Worm (Caenorhabditis elegans) whole organism, L4 larva: ENCODE results near the gene F56C3.8.
"Not testable (repeated sequence)": the region's sequence is repeated elsewhere in the genome, so short reads cannot be mapped to it uniquely, and the experiment has no call there.

ENCODE experiments used
- D1046.2 ChIP-seq: fragments of 200-800 bp; sonication (Bioruptor generic); IDR thresholded peaks from 2 replicates; pipeline ENCODE4 v1.3.6; 2022; ENCODE audit warnings: missing genetic modification characterization, missing compliant biosample characterization
- F26F4.8 ChIP-seq: fragments of 200-800 bp; sonication (Bioruptor generic); conservative IDR thresholded peaks from 2 replicates; pipeline ENCODE4 v1.3.6; 2022; ENCODE audit warnings: missing genetic modification characterization, missing compliant biosample characterization
- F49E8.2 ChIP-seq: sonication (generic microtip); optimal IDR thresholded peaks from 2 replicates; lab custom pipeline; 2016; ENCODE audit warnings: missing compliant biosample characterization, mild to moderate bottlenecking, missing genetic modification characterization, borderline replicate concordance
- R02D3.7 ChIP-seq: fragments of 150-350 bp; sonication (generic microtip); optimal IDR thresholded peaks from 3 replicates; lab custom pipeline; 2014; ENCODE audit warnings: missing biosample characterization, missing genetic modification characterization
- T20F7.1 ChIP-seq: fragments of 200-800 bp; sonication (Bioruptor generic); optimal IDR thresholded peaks from 2 replicates; lab custom pipeline; 2018; ENCODE audit warnings: mild to moderate bottlenecking, missing genetic modification characterization, missing compliant biosample characterization
- T26A8.4 ChIP-seq: fragments of 200-800 bp; sonication (Bioruptor generic); IDR thresholded peaks from 2 replicates; pipeline ENCODE4 v1.3.6; 2022; ENCODE audit warnings: missing genetic modification characterization, missing compliant biosample characterization
- Y48G9A.11 ChIP-seq: fragments of 200-800 bp; sonication (Bioruptor generic); IDR thresholded peaks from 2 replicates; pipeline ENCODE4 v1.3.6; 2022; ENCODE audit warnings: missing genetic modification reagents, missing genetic modification characterization, missing compliant biosample characterization
- Y5F2A.4 ChIP-seq: fragments of 200-800 bp; sonication (Bioruptor generic); optimal IDR thresholded peaks from 2 replicates; lab custom pipeline; 2018; ENCODE audit warnings: mild to moderate bottlenecking, missing genetic modification characterization, missing compliant biosample characterization
- Y75B8A.6 ChIP-seq: fragments of 200-800 bp; sonication (Bioruptor generic); IDR thresholded peaks from 2 replicates; pipeline ENCODE4 v1.3.6; 2022; ENCODE audit warnings: missing genetic modification reagents, missing genetic modification characterization, missing compliant biosample characterization
- aha-1 ChIP-seq: fragments of 150-350 bp; peaks from one replicate; lab custom pipeline; 2014; ENCODE audit warnings: missing biosample characterization, missing genetic modification characterization
- ceh-32 ChIP-seq: sonication (generic microtip); optimal IDR thresholded peaks from 2 replicates; lab custom pipeline; 2016; ENCODE audit warnings: mild to moderate bottlenecking, missing genetic modification characterization, missing compliant biosample characterization; ENCODE audit not compliant: poor library complexity
- ceh-44 ChIP-seq: fragments of 200-800 bp; sonication (Bioruptor generic); IDR thresholded peaks from 2 replicates; pipeline ENCODE4 v1.3.6; 2022; ENCODE audit warnings: missing genetic modification reagents, missing genetic modification characterization, missing compliant biosample characterization
- ceh-82 ChIP-seq: sonication (generic microtip); optimal IDR thresholded peaks from 2 replicates; lab custom pipeline; 2017; ENCODE audit warnings: missing biosample characterization, missing genetic modification characterization
- ctbp-1 ChIP-seq: fragments of 200-800 bp; sonication (Bioruptor generic); IDR thresholded peaks from 2 replicates; pipeline ENCODE4 v1.3.6; 2022; ENCODE audit warnings: missing genetic modification reagents, missing genetic modification characterization, missing compliant biosample characterization
- daf-16 ChIP-seq, 3 experiments: sonication (generic microtip); optimal IDR thresholded peaks; 2 replicates each; lab custom pipeline; 2016 to 2017; ENCODE audit warnings: missing genetic modification characterization in 3 of 3, missing genetic modification reagents in 3 of 3, mild to moderate bottlenecking in 2 of 3, missing compliant biosample characterization in 2 of 3, missing biosample characterization in 1 of 3, moderate library complexity in 1 of 3
- daf-8 ChIP-seq: fragments of 200-800 bp; sonication (Bioruptor generic); IDR thresholded peaks from 2 replicates; pipeline ENCODE4 v1.3.6; 2022; ENCODE audit warnings: missing genetic modification characterization, missing compliant biosample characterization
- dmd-9 ChIP-seq: fragments of 200-800 bp; sonication (Bioruptor generic); IDR thresholded peaks from 2 replicates; pipeline ENCODE4 v1.3.6; 2022; ENCODE audit warnings: missing genetic modification reagents, missing genetic modification characterization, missing compliant biosample characterization
- dpl-1 ChIP-seq: fragments of 150-350 bp; optimal IDR thresholded peaks from 2 replicates; lab custom pipeline; 2014; ENCODE audit warnings: missing biosample characterization, missing genetic modification reagents, missing genetic modification characterization
- dve-1 ChIP-seq: sonication (generic microtip); optimal IDR thresholded peaks from 2 replicates; lab custom pipeline; 2017; ENCODE audit warnings: antibody characterized with exemption, mild to moderate bottlenecking, missing genetic modification characterization, missing compliant biosample characterization; ENCODE audit not compliant: insufficient read depth
- fos-1 ChIP-seq: fragments of 150-350 bp; optimal IDR thresholded peaks from 2 replicates; lab custom pipeline; 2014; ENCODE audit warnings: missing biosample characterization, missing genetic modification characterization
- gei-8 ChIP-seq: fragments of 200-800 bp; sonication (Bioruptor generic); optimal IDR thresholded peaks from 2 replicates; lab custom pipeline; 2018; ENCODE audit warnings: mild to moderate bottlenecking, missing genetic modification characterization, missing compliant biosample characterization
- hif-1 ChIP-seq, 2 experiments: sonication (generic microtip); optimal IDR thresholded peaks; 2 replicates each; lab custom pipeline; 2016 to 2017; ENCODE audit warnings: missing compliant biosample characterization in 2 of 2, missing genetic modification characterization in 2 of 2, missing genetic modification reagents in 2 of 2, missing genotype in 2 of 2, mild to moderate bottlenecking in 1 of 2
- lin-13 ChIP-seq: fragments of 150-350 bp; optimal IDR thresholded peaks from 2 replicates; lab custom pipeline; 2014; ENCODE audit warnings: missing biosample characterization, missing genetic modification reagents, missing genetic modification characterization
- lin-38 ChIP-seq: fragments of 200-800 bp; sonication (Bioruptor generic); IDR thresholded peaks from 2 replicates; pipeline ENCODE4 v1.3.6; 2022; ENCODE audit warnings: missing genetic modification reagents, missing genetic modification characterization, missing compliant biosample characterization
- lir-3 ChIP-seq: sonication (generic microtip); optimal IDR thresholded peaks from 2 replicates; lab custom pipeline; 2016; ENCODE audit warnings: mild to moderate bottlenecking, missing genetic modification characterization, missing compliant biosample characterization
- lsy-2 ChIP-seq, 2 experiments: fragments of 150-350 bp in 1 of 2; sonication (generic microtip) in 1 of 2; optimal IDR thresholded peaks; 2 replicates each; lab custom pipeline; 2014 to 2017; ENCODE audit warnings: missing biosample characterization in 2 of 2, missing genetic modification characterization in 2 of 2
- madf-5 ChIP-seq, 2 experiments: fragments of 200-800 bp; sonication (Bioruptor generic); IDR thresholded peaks; 2 replicates each; pipeline ENCODE4 v1.3.6; 2022; ENCODE audit warnings: missing compliant biosample characterization in 2 of 2, missing genetic modification characterization in 2 of 2
- mdl-1 ChIP-seq, 2 experiments: fragments of 150-350 bp in 1 of 2; sonication (generic microtip) in 1 of 2; optimal IDR thresholded peaks; 2 replicates each; lab custom pipeline; 2014 to 2017; ENCODE audit warnings: missing biosample characterization in 2 of 2, missing genetic modification characterization in 2 of 2
- mes-2 ChIP-seq: sonication (generic microtip); optimal IDR thresholded peaks from 2 replicates; lab custom pipeline; 2016; ENCODE audit warnings: missing genotype, mild to moderate bottlenecking, missing genetic modification characterization, missing compliant biosample characterization; ENCODE audit not compliant: poor library complexity, severe bottlenecking
- mxl-2 ChIP-seq: fragments of 200-800 bp; sonication (Bioruptor generic); conservative IDR thresholded peaks from 2 replicates; pipeline ENCODE4 v1.3.6; 2022; ENCODE audit warnings: missing genetic modification reagents, missing genetic modification characterization, missing compliant biosample characterization
- mxl-3 ChIP-seq: fragments of 200-800 bp; sonication (Bioruptor generic); optimal IDR thresholded peaks from 2 replicates; lab custom pipeline; 2018; ENCODE audit warnings: mild to moderate bottlenecking, missing genetic modification characterization, missing compliant biosample characterization
- nhr-10 ChIP-seq: fragments of 150-350 bp; optimal IDR thresholded peaks from 2 replicates; lab custom pipeline; 2014; ENCODE audit warnings: missing biosample characterization, missing genetic modification characterization
- nhr-11 ChIP-seq: fragments of 150-350 bp; optimal IDR thresholded peaks from 2 replicates; lab custom pipeline; 2014; ENCODE audit warnings: missing biosample characterization, missing genetic modification characterization
- nhr-28 ChIP-seq: fragments of 150-350 bp; optimal IDR thresholded peaks from 2 replicates; lab custom pipeline; 2014; ENCODE audit warnings: missing biosample characterization, missing genetic modification characterization
- nhr-6 ChIP-seq: fragments of 150-350 bp; optimal IDR thresholded peaks from 2 replicates; lab custom pipeline; 2014; ENCODE audit warnings: missing biosample characterization, missing genetic modification characterization
- nhr-77 ChIP-seq: fragments of 150-350 bp; optimal IDR thresholded peaks from 2 replicates; lab custom pipeline; 2014; ENCODE audit warnings: missing biosample characterization, missing genetic modification characterization
- pqm-1 ChIP-seq: sonication (generic microtip); optimal IDR thresholded peaks from 2 replicates; lab custom pipeline; 2017; ENCODE audit warnings: missing biosample characterization, missing genetic modification characterization
- saeg-2 ChIP-seq: fragments of 200-800 bp; sonication (Bioruptor generic); IDR thresholded peaks from 2 replicates; pipeline ENCODE4 v1.3.6; 2022; ENCODE audit warnings: missing genetic modification reagents, missing genetic modification characterization, missing compliant biosample characterization
- set-16 ChIP-seq: fragments of 200-800 bp; sonication (Bioruptor generic); IDR thresholded peaks from 2 replicates; pipeline ENCODE4 v1.3.6; 2022; ENCODE audit warnings: missing genetic modification reagents, missing genetic modification characterization, missing compliant biosample characterization
- snpc-1.2 ChIP-seq: fragments of 200-800 bp; sonication (Bioruptor generic); IDR thresholded peaks from 2 replicates; pipeline ENCODE4 v1.3.6; 2022; ENCODE audit warnings: missing genetic modification reagents, missing genetic modification characterization, missing compliant biosample characterization
- tag-97 ChIP-seq: fragments of 200-800 bp; sonication (Bioruptor generic); IDR thresholded peaks from 2 replicates; pipeline ENCODE4 v1.3.6; 2022; ENCODE audit warnings: missing genetic modification characterization, missing compliant biosample characterization
- unc-39 ChIP-seq: sonication (generic microtip); optimal IDR thresholded peaks from 2 replicates; lab custom pipeline; 2017; ENCODE audit warnings: missing biosample characterization, missing genetic modification characterization
- unc-62 ChIP-seq, 3 experiments: fragments of 150-350 bp in 1 of 3; sonication (generic microtip); optimal IDR thresholded peaks in 2 of 3; peaks in 1 of 3; 1 replicate in 1 of 3; 2 replicates in 2 of 3; lab custom pipeline; 2014 to 2017; ENCODE audit warnings: missing biosample characterization in 3 of 3, missing genetic modification characterization in 3 of 3, missing genetic modification reagents in 3 of 3, missing genotype in 1 of 3
- zag-1 ChIP-seq: fragments of 150-350 bp; optimal IDR thresholded peaks from 2 replicates; lab custom pipeline; 2014; ENCODE audit warnings: missing biosample characterization, missing genetic modification characterization

F56C3.8 gene

ce11 chrX:1403444-1403843, 19.0 kb upstream of the F56C3.8 start, which contains the start of gene ZK402.2:
Gene ZK402.2, plus strand, starts transcription at chrX:1403744.
- not testable (repeated sequence) for TF ChIP-seq R02D3.7 (tag; lab: Kevin White, UChicago); F49E8.2 (tag; lab: Kevin White, UChicago); lsy-2 (tag; optimal IDR thresholded peaks at IDR 0.05; lab: Kevin White, UChicago)
- TF ChIP-seq, all 104 proteins: peak for 0; not testable (repeated sequence) for 104

- TF ChIP-seq tag-97 (GFP tag; lab: Robert Waterston, UW) (no peak), nhr-28 (tag; lab: Kevin White, UChicago) (no peak), nhr-11 (tag; lab: Kevin White, UChicago) (no peak), snpc-1.2 (GFP tag; lab: Robert Waterston, UW) (no peak), lin-13 (GFP tag; lab: Kevin White, UChicago) (no peak), F26F4.8 (GFP tag; lab: Robert Waterston, UW) (no peak), ceh-82 (tag; lab: Kevin White, UChicago) (no peak), dpl-1 (no peak), madf-5 (GFP tag; IDR thresholded peaks at IDR 0.05; lab: Robert Waterston, UW) (no peak), lin-38 (GFP tag; lab: Robert Waterston, UW) (no peak), Y48G9A.11 (GFP tag; lab: Robert Waterston, UW) (no peak), Y75B8A.6 (GFP tag; lab: Robert Waterston, UW) (no peak), pqm-1 (tag; lab: Kevin White, UChicago) (no peak)
- TF ChIP-seq, all 104 proteins: peak for 0
Measured at ce11 chrX:1401259-1401658, 16.8 kb upstream of the F56C3.8 start, which contains the start of gene ZK402.5. Gene ZK402.5, minus strand, starts transcription at chrX:1401359.

DNA sequence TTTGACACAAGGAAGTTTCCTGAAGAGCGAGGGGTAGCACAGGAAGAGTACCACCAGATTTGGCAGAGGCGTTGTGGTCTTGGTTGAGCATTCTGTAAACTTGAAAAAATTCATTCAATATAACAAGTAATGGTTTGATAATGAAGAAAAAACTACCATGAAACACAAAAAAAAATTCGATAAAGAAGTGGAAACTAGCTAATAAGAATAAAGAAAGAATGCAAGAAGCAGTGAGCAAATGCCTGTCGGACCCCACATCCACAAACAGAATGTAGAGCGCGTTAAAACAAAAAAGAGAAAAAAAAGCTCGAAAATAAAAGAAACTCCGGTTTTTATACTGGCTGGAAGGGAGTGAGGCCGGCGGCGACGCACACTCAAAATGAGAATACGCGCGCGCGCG, 13.1 kb upstream of the F56C3.8 start, which contains the start of gene H39E20.1:
TSS of gene H39E20.1 (minus strand) at position 101 of the 400 bp plus-strand sequence.
- no peak for TF ChIP-seq unc-39 (tag; lab: Kevin White, UChicago)
- no peak for TF ChIP-seq mes-2 (tag; lab: Kevin White, UChicago)
- TF ChIP-seq mxl-2 (GFP tag; lab: Robert Waterston, UW): no peak
- TF ChIP-seq unc-62 (GFP tag; optimal IDR thresholded peaks at IDR 0.05 in 1 of 2; lab: Kevin White, UChicago): no peak
- TF ChIP-seq unc-62 (tag; optimal IDR thresholded peaks at IDR 0.05; lab: Kevin White, UChicago): no peak
- TF ChIP-seq fos-1 (tag; lab: Kevin White, UChicago): no peak
- TF ChIP-seq lir-3: no peak
- no peak for TF ChIP-seq gei-8 (GFP tag; lab: Kevin White, UChicago)
- no peak for TF ChIP-seq lsy-2 (tag; optimal IDR thresholded peaks at IDR 0.05; lab: Kevin White, UChicago)
- TF ChIP-seq dmd-9 (GFP tag; lab: Robert Waterston, UW): no peak
- no peak for TF ChIP-seq zag-1 (tag; lab: Kevin White, UChicago)
- TF ChIP-seq saeg-2: no peak
- no peak for TF ChIP-seq ctbp-1
- no peak for TF ChIP-seq D1046.2 (GFP tag; lab: Robert Waterston, UW)
- no peak for TF ChIP-seq aha-1
- TF ChIP-seq nhr-11 (tag; lab: Kevin White, UChicago): no peak
- TF ChIP-seq set-16 (GFP tag; lab: Robert Waterston, UW): no peak
- no peak for TF ChIP-seq mxl-3 (GFP tag; lab: Kevin White, UChicago)
- no peak for TF ChIP-seq snpc-1.2 (GFP tag; lab: Robert Waterston, UW)
- TF ChIP-seq Y75B8A.6 (GFP tag; lab: Robert Waterston, UW): no peak
- TF ChIP-seq ceh-32 (tag; lab: Kevin White, UChicago): no peak

DNA sequence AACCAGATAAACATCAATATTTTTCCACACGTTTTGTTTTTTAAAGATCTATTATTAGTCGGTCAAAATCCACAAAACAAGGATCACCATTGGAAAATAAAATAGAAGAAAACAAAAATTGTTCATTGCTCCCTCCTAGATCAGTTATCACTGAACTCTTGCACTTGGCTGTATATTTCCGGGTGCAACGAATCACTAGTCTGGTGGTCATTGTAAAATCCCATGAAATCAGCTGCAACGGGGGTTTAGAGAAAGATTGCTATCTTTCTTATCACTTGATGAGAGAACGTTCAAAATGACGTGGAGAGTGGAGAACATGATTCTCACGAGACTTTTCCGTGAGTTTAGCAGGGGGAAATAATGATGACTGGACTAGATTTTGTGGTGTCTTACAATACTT, 11.4 kb upstream of the F56C3.8 start:
- TF ChIP-seq snpc-1.2 (GFP tag; lab: Robert Waterston, UW) (no peak), F26F4.8 (GFP tag; lab: Robert Waterston, UW) (no peak), daf-16 (GFP tag; optimal IDR thresholded peaks at IDR 0.05; lab: Kevin White, UChicago) (peak in 1 of 2 experiments; percentile 74), daf-16 (tag; optimal IDR thresholded peaks at IDR 0.05; lab: Kevin White, UChicago) (no peak), nhr-77 (peak; percentile 22), Y48G9A.11 (GFP tag; lab: Robert Waterston, UW) (no peak), hif-1 (tag; optimal IDR thresholded peaks at IDR 0.05; lab: Kevin White, UChicago) (peak in 1 of 2 experiments; percentile 74), Y5F2A.4 (GFP tag; lab: Kevin White, UChicago) (no peak), dve-1 (no peak), ceh-44 (GFP tag; lab: Robert Waterston, UW) (no peak), lsy-2 (tag; optimal IDR thresholded peaks at IDR 0.05; lab: Kevin White, UChicago) (peak in 1 of 2 experiments; percentile 26), T20F7.1 (GFP tag; lab: Kevin White, UChicago) (no peak), T26A8.4 (GFP tag; lab: Robert Waterston, UW) (peak; percentile 49; the same call in 1 of the 2 replicates), nhr-10 (tag; lab: Kevin White, UChicago) (peak; percentile 25), nhr-6 (tag; lab: Kevin White, UChicago) (peak; percentile 7), mdl-1 (tag; optimal IDR thresholded peaks at IDR 0.05; lab: Kevin White, UChicago) (peak in 1 of 2 experiments; percentile 49), daf-8 (GFP tag; lab: Robert Waterston, UW) (no peak)
